Fruit fly (Drosophila melanogaster) whole organism, embryonic: Measurements from ENCODE around the gene klu.

Experiments used
- CG32772 ChIP-seq: fragments of 200-800 bp; sonication (Bioruptor generic); IDR thresholded peaks from 2 replicates; pipeline ENCODE4 v1.3.6; 2022; ENCODE audit warnings: missing biosample characterization, missing genetic modification characterization

The klu gene

DNA sequence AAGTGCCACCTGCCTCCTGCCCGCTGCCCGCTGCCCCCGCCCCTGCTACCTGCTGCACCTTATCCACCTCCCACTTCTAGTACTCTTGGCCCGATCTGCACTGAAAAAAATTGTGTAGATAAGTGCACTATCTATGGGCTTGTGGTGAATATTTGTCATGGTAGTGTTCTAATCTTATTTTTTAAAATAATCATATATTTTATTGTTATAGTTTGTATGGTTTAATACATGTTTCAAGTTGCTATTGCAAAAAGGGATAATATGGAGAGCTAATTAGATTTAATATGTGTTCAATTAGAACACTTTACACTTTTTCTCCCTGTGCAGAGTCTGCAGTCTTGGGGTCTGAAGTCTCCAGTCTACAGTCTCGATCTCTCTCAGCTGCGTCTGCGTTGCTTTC is 77.6 kb downstream of the klu start (continued):
- TF ChIP-seq CG32772 (GFP tag; lab: Robert Waterston, UW) = no peak
